Worm (Caenorhabditis elegans) whole organism, mixed stage, embryonic: ENCODE data around the gene R02F2.1.

Experiments
- nhr-237 ChIP-seq: fragments of 150-350 bp; optimal IDR thresholded peaks from 2 replicates; lab custom pipeline; 2014; ENCODE audit warnings: missing biosample characterization, missing genetic modification characterization
- unc-39 ChIP-seq: fragments of 150-350 bp; optimal IDR thresholded peaks from 2 replicates; lab custom pipeline; 2014; ENCODE audit warnings: missing biosample characterization, missing genetic modification characterization

- no peak for TF ChIP-seq unc-39 (tag; lab: Kevin White, UChicago)
- no peak for TF ChIP-seq nhr-237 (tag; lab: Kevin White, UChicago)
These were observed 24.3 kb downstream of the R02F2.1 start, which contains the start of gene dex-1 for ce11 chrIII:5525973-5526372.
